Worm (Caenorhabditis elegans): ENCODE measurements around the gene T16H12.13.

ce11 chrIII:10097981-10098380 is 12.8 kb downstream of the T16H12.13 start, which contains the start of gene spop-1:
- TF ChIP-seq lin-38 (GFP tag; IDR thresholded peaks at IDR 0.05) (no peak), T20F7.1 (GFP tag; optimal IDR thresholded peaks at IDR 0.05) (no peak), spr-1 (tag; optimal IDR thresholded peaks at IDR 0.05) (no peak), egl-27 (tag; optimal IDR thresholded peaks at IDR 0.05) (no peak), skn-1 (tag; optimal IDR thresholded peaks at IDR 0.05) (no peak), zip-2 (tag; optimal IDR thresholded peaks at IDR 0.05) (no peak), zag-1 (tag; optimal IDR thresholded peaks at IDR 0.05) (no peak), dmd-6 (GFP tag; IDR thresholded peaks at IDR 0.05) (no peak), arid-1 (GFP tag; conservative IDR thresholded peaks at IDR 0.05) (no peak), fkh-10 (GFP tag; optimal IDR thresholded peaks at IDR 0.05) (no peak)
